Fruit fly (Drosophila melanogaster) whole organism, embryonic: Measurements from ENCODE around the gene CG5853.

ENCODE experiments used
- Adf1 ChIP-seq: fragments of 200-800 bp; sonication (Bioruptor generic); IDR thresholded peaks from 2 replicates; pipeline ENCODE4 v1.3.6; 2022; ENCODE audit warnings: missing biosample characterization, missing genetic modification characterization
- BEAF-32 ChIP-seq: fragments of 200-800 bp; sonication (Bioruptor generic); optimal IDR thresholded peaks from 3 replicates; lab custom pipeline; 2017; ENCODE audit warnings: missing biosample characterization, missing genetic modification characterization, mild to moderate bottlenecking, moderate library complexity, missing genetic modification reagents
- Bteb2 ChIP-seq: fragments of 200-800 bp; sonication (Bioruptor generic); optimal IDR thresholded peaks from 2 replicates; lab custom pipeline; 2016; ENCODE audit warnings: missing biosample characterization, missing genetic modification characterization
- CG10321 ChIP-seq: fragments of 200-800 bp; sonication (Bioruptor generic); IDR thresholded peaks from 2 replicates; pipeline ENCODE4 v1.3.6; 2022; ENCODE audit warnings: missing biosample characterization, missing genetic modification characterization
- CG10979 ChIP-seq: fragments of 200-800 bp; sonication (Bioruptor generic); optimal IDR thresholded peaks from 2 replicates; lab custom pipeline; 2018; ENCODE audit warnings: missing biosample characterization, mild to moderate bottlenecking, missing genetic modification characterization, moderate library complexity
- CG11504 ChIP-seq: fragments of 200-800 bp; sonication (Bioruptor generic); optimal IDR thresholded peaks from 3 replicates; lab custom pipeline; 2019; ENCODE audit warnings: missing biosample characterization, mild to moderate bottlenecking, missing genetic modification characterization, moderate library complexity
- CG11723 ChIP-seq: fragments of 200-800 bp; sonication (Bioruptor generic); optimal IDR thresholded peaks from 2 replicates; lab custom pipeline; 2017; ENCODE audit warnings: missing biosample characterization, mild to moderate bottlenecking, missing genetic modification characterization
- CG1233 ChIP-seq: fragments of 200-800 bp; sonication (Bioruptor generic); optimal IDR thresholded peaks from 4 replicates; lab custom pipeline; 2018; ENCODE audit warnings: missing biosample characterization, mild to moderate bottlenecking, missing genetic modification characterization
- CG13624 ChIP-seq: fragments of 200-800 bp; sonication (Bioruptor generic); optimal IDR thresholded peaks from 2 replicates; lab custom pipeline; 2016; ENCODE audit warnings: missing biosample characterization, missing genetic modification characterization
- CG15269 ChIP-seq: fragments of 200-800 bp; sonication (Bioruptor generic); optimal IDR thresholded peaks from 2 replicates; lab custom pipeline; 2018; ENCODE audit warnings: missing biosample characterization, mild to moderate bottlenecking, missing genetic modification characterization, moderate library complexity
- CG18476 ChIP-seq: fragments of 200-800 bp; sonication (Bioruptor generic); optimal IDR thresholded peaks from 2 replicates; lab custom pipeline; 2016; ENCODE audit warnings: missing biosample characterization, mild to moderate bottlenecking, missing genetic modification characterization
- CG2120 ChIP-seq: fragments of 200-800 bp; sonication (Bioruptor generic); optimal IDR thresholded peaks from 3 replicates; lab custom pipeline; 2016; ENCODE audit warnings: missing biosample characterization, missing genetic modification characterization
- CG2875 ChIP-seq: fragments of 200-800 bp; sonication (Bioruptor generic); optimal IDR thresholded peaks from 2 replicates; lab custom pipeline; 2017; ENCODE audit warnings: missing biosample characterization, mild to moderate bottlenecking, missing genetic modification characterization, missing genetic modification reagents
- CG3163 ChIP-seq: fragments of 200-800 bp; sonication (Bioruptor generic); optimal IDR thresholded peaks from 3 replicates; lab custom pipeline; 2016; ENCODE audit warnings: missing biosample characterization, missing genetic modification characterization
- CG3847 ChIP-seq: fragments of 200-800 bp; sonication (Bioruptor generic); IDR thresholded peaks from 2 replicates; pipeline ENCODE4 v1.3.6; 2022; ENCODE audit warnings: missing biosample characterization, missing genetic modification characterization
- CG7556 ChIP-seq: fragments of 200-800 bp; sonication (Bioruptor generic); optimal IDR thresholded peaks from 2 replicates; lab custom pipeline; 2017; ENCODE audit warnings: missing biosample characterization, mild to moderate bottlenecking, missing genetic modification characterization
- CG8765 ChIP-seq: fragments of 200-800 bp; sonication (Bioruptor generic); IDR thresholded peaks from 2 replicates; pipeline ENCODE4 v1.3.6; 2022; ENCODE audit warnings: missing biosample characterization, missing genetic modification characterization
- D19A ChIP-seq: fragments of 200-800 bp; optimal IDR thresholded peaks from 3 replicates; lab custom pipeline; 2019; ENCODE audit warnings: missing biosample characterization, mild to moderate bottlenecking, missing genetic modification characterization, moderate library complexity
- D19B ChIP-seq: fragments of 200-800 bp; sonication (Bioruptor generic); optimal IDR thresholded peaks from 2 replicates; lab custom pipeline; 2017; ENCODE audit warnings: missing biosample characterization, mild to moderate bottlenecking, missing genetic modification characterization
- E2f2 ChIP-seq: fragments of 200-800 bp; sonication (Bioruptor generic); IDR thresholded peaks from 2 replicates; pipeline ENCODE4 v1.3.6; 2022; ENCODE audit warnings: missing biosample characterization, missing genetic modification characterization
- HLH4C ChIP-seq: fragments of 200-800 bp; sonication (Bioruptor generic); IDR thresholded peaks from 3 replicates; pipeline ENCODE4 v1.3.6; 2022; ENCODE audit warnings: missing biosample characterization, missing genetic modification characterization; ENCODE audit not compliant: partially characterized antibody
- HmgD ChIP-seq: fragments of 200-800 bp; sonication (Bioruptor generic); optimal IDR thresholded peaks from 3 replicates; lab custom pipeline; 2016; ENCODE audit warnings: missing biosample characterization, missing genetic modification characterization
- Kr ChIP-seq: fragments of 200-800 bp; sonication (Bioruptor generic); optimal IDR thresholded peaks from 2 replicates; lab custom pipeline; 2017; ENCODE audit warnings: missing biosample characterization, mild to moderate bottlenecking, missing genetic modification characterization
- Myb ChIP-seq: fragments of 200-800 bp; sonication (Bioruptor generic); optimal IDR thresholded peaks from 2 replicates; lab custom pipeline; 2016; ENCODE audit warnings: missing biosample characterization, missing genetic modification characterization
- Poxn ChIP-seq: fragments of 200-800 bp; sonication (Bioruptor generic); IDR thresholded peaks from 2 replicates; pipeline ENCODE4 v1.3.6; 2022; ENCODE audit warnings: missing biosample characterization, missing genetic modification characterization
- Rfx ChIP-seq: fragments of 200-800 bp; sonication (Bioruptor generic); IDR thresholded peaks from 2 replicates; pipeline ENCODE4 v1.3.6; 2022; ENCODE audit warnings: missing biosample characterization, missing genetic modification characterization
- Rx ChIP-seq: fragments of 200-800 bp; sonication (Bioruptor generic); IDR thresholded peaks from 2 replicates; pipeline ENCODE4 v1.3.6; 2022; ENCODE audit warnings: missing biosample characterization, missing genetic modification characterization
- Sry-β ChIP-seq: fragments of 200-800 bp; sonication (Bioruptor generic); optimal IDR thresholded peaks from 2 replicates; lab custom pipeline; 2018; ENCODE audit warnings: missing biosample characterization, mild to moderate bottlenecking, missing genetic modification characterization, moderate library complexity
- Ssrp ChIP-seq: fragments of 200-800 bp; sonication (Bioruptor generic); optimal IDR thresholded peaks from 2 replicates; lab custom pipeline; 2018; ENCODE audit warnings: missing biosample characterization, mild to moderate bottlenecking, missing genetic modification characterization, moderate library complexity
- Taf1 ChIP-seq: fragments of 200-800 bp; sonication (Bioruptor generic); IDR thresholded peaks from 2 replicates; pipeline ENCODE4 v1.3.6; 2022; ENCODE audit warnings: missing biosample characterization, missing genetic modification characterization
- bigmax ChIP-seq: fragments of 200-800 bp; sonication (Bioruptor generic); optimal IDR thresholded peaks from 2 replicates; lab custom pipeline; 2018; ENCODE audit warnings: missing biosample characterization, mild to moderate bottlenecking, missing genetic modification characterization
- btn ChIP-seq: fragments of 200-800 bp; sonication (Bioruptor generic); optimal IDR thresholded peaks from 2 replicates; lab custom pipeline; 2016; ENCODE audit warnings: missing biosample characterization, missing genetic modification characterization
- chinmo ChIP-seq: fragments of 200-800 bp; sonication (Bioruptor generic); IDR thresholded peaks from 4 replicates; pipeline ENCODE4 v1.3.6; 2022; ENCODE audit warnings: missing biosample characterization, missing genetic modification characterization; ENCODE audit not compliant: partially characterized antibody
- chn ChIP-seq: fragments of 200-800 bp; sonication (Bioruptor generic); optimal IDR thresholded peaks from 2 replicates; lab custom pipeline; 2016; ENCODE audit warnings: missing biosample characterization, missing genetic modification characterization
- danr ChIP-seq: fragments of 200-800 bp; sonication (Bioruptor generic); IDR thresholded peaks from 2 replicates; pipeline ENCODE4 v1.3.6; 2022; ENCODE audit warnings: missing biosample characterization, missing genetic modification characterization
- gce ChIP-seq: fragments of 200-800 bp; sonication (Bioruptor generic); IDR thresholded peaks from 3 replicates; pipeline ENCODE4 v1.3.6; 2022; ENCODE audit warnings: missing biosample characterization, missing genetic modification characterization
- gsb ChIP-seq: fragments of 200-800 bp; sonication (Bioruptor generic); IDR thresholded peaks from 2 replicates; pipeline ENCODE4 v1.3.6; 2022; ENCODE audit warnings: missing biosample characterization, missing genetic modification characterization
- gsb-n ChIP-seq: fragments of 200-800 bp; sonication (Bioruptor generic); optimal IDR thresholded peaks from 3 replicates; lab custom pipeline; 2018; ENCODE audit warnings: missing biosample characterization, mild to moderate bottlenecking, missing genetic modification characterization
- gt ChIP-seq: fragments of 200-800 bp; sonication (Bioruptor generic); IDR thresholded peaks from 2 replicates; pipeline ENCODE4 v1.3.6; 2022; ENCODE audit warnings: missing biosample characterization, missing genetic modification characterization
- hth ChIP-seq: fragments of >200 bp; optimal IDR thresholded peaks from 2 replicates; lab custom pipeline; 2017; ENCODE audit warnings: inconsistent platforms
- mam ChIP-seq: fragments of 200-800 bp; sonication (Bioruptor generic); optimal IDR thresholded peaks from 3 replicates; lab custom pipeline; 2016; ENCODE audit warnings: missing biosample characterization, missing genetic modification characterization
- nerfin-1 ChIP-seq: fragments of 200-800 bp; sonication (Bioruptor generic); optimal IDR thresholded peaks from 3 replicates; lab custom pipeline; 2019; ENCODE audit warnings: missing biosample characterization, mild to moderate bottlenecking, missing genetic modification characterization, moderate library complexity
- nerfin-2 ChIP-seq: fragments of 200-800 bp; sonication (Bioruptor generic); IDR thresholded peaks from 2 replicates; pipeline ENCODE4 v1.3.6; 2022; ENCODE audit warnings: missing biosample characterization, missing genetic modification characterization; ENCODE audit not compliant: partially characterized antibody
- sima ChIP-seq: fragments of 200-800 bp; sonication (Bioruptor generic); optimal IDR thresholded peaks from 2 replicates; lab custom pipeline; 2016; ENCODE audit warnings: missing biosample characterization, missing genetic modification characterization
- sr ChIP-seq: fragments of 200-800 bp; sonication (Bioruptor generic); IDR thresholded peaks from 3 replicates; pipeline ENCODE4 v1.3.6; 2022; ENCODE audit warnings: missing biosample characterization, missing genetic modification characterization
- tap ChIP-seq: fragments of 200-800 bp; optimal IDR thresholded peaks from 3 replicates; lab custom pipeline; 2019; ENCODE audit warnings: missing biosample characterization, mild to moderate bottlenecking, missing genetic modification characterization, moderate library complexity
- trh ChIP-seq: fragments of 200-800 bp; sonication (Bioruptor generic); optimal IDR thresholded peaks from 2 replicates; lab custom pipeline; 2016; ENCODE audit warnings: missing biosample characterization, missing genetic modification characterization
- ttk ChIP-seq: fragments of 200-800 bp; sonication (Bioruptor generic); IDR thresholded peaks from 2 replicates; pipeline ENCODE4 v2.1.2; 2022; ENCODE audit warnings: missing biosample characterization, missing genetic modification characterization
- zf30C ChIP-seq: fragments of 200-800 bp; sonication (Bioruptor generic); optimal IDR thresholded peaks from 3 replicates; lab custom pipeline; 2018; ENCODE audit warnings: missing biosample characterization, mild to moderate bottlenecking, missing genetic modification characterization
- zfh2 ChIP-seq: fragments of 200-800 bp; sonication (Bioruptor generic); optimal IDR thresholded peaks from 2 replicates; lab custom pipeline; 2016; ENCODE audit warnings: missing biosample characterization, missing genetic modification characterization

CG5853 gene

DNA sequence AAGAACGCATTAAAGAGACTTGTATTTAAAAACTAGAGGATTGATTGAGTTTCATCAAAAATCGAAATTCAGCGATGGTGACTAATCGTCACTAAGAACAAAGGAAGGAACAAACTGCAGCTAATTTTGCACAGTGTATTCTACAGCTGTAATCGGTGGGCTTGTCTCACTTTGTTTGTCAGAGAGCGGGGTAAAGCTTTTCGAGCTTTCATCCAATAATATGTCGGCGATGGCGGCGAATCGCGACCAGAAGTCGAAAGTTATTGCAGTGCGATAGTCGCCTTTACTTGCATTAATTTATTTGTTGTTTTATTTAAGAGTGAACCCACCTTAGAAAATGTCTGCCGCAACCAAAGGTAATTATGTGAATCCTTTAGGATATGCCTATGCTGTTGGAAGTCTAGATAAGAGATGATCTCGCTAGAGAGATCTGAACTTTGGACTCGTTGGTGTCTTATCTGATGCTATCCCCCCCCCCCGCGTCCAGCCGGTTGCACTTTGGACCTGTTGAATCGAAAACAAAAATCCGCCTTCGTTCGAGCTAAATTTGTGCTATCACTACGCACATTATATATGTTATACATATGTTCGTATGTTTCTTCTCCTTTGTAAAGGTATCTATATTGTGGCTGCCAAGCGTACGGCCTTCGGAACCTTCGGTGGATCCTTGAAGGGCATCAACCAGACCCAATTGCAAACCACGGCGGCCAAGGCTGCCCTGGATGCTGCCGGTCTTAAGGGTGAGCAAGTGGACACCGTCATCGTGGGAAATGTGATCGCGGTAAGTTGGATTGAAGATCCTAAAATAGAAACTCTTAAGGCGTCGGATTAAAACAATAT is 32.2 kb downstream of the CG5853 start, which contains the start of gene yip2 (continued):
- TF ChIP-seq Kr (GFP tag; lab: Kevin White, UChicago) (no peak), HmgD (no peak), CG2120 (peak; percentile 83), nerfin-2 (no peak), CG3847 (GFP tag; lab: Robert Waterston, UW) (peak; percentile 42; the same call in 1 of the 2 replicates), tap (tag; lab: Kevin White, UChicago) (peak; percentile 48), gt (GFP tag; lab: Robert Waterston, UW) (no peak), chn (peak; percentile 34), CG3163 (peak; percentile 48), sr (GFP tag; lab: Robert Waterston, UW) (no peak), CG13624 (GFP tag; lab: Kevin White, UChicago) (peak; percentile 37), CG10321 (GFP tag; lab: Robert Waterston, UW) (peak; percentile 42; the same call in 1 of the 2 replicates), gsb-n (tag; lab: Kevin White, UChicago) (no peak), HLH4C (GFP tag; lab: Robert Waterston, UW) (no peak), CG8765 (GFP tag; lab: Robert Waterston, UW) (no peak), bigmax (GFP tag; lab: Kevin White, UChicago) (no peak), Taf1 (GFP tag; lab: Robert Waterston, UW) (0 out of 2 replicates have a peak, but pooled peaks have one; percentile 6), gsb (no peak), CG2875 (GFP tag; lab: Kevin White, UChicago) (peak; percentile 26), trh (GFP tag; lab: Kevin White, UChicago) (no peak), Myb (GFP tag; lab: Kevin White, UChicago) (peak; percentile 32), Rx (GFP tag; lab: Robert Waterston, UW) (no peak), zf30C (GFP tag; lab: Kevin White, UChicago) (peak; percentile 88), nerfin-1 (tag; lab: Kevin White, UChicago) (peak; percentile 3), chinmo (GFP tag; lab: Robert Waterston, UW) (peak; percentile 94), sima (GFP tag; lab: Kevin White, UChicago) (no peak), danr (no peak), Rfx (GFP tag; lab: Robert Waterston, UW) (peak; percentile 81), CG10979 (peak; percentile 34), CG15269 (tag; lab: Kevin White, UChicago) (peak; percentile 72), hth (no peak), btn (GFP tag; lab: Kevin White, UChicago) (no peak), Sry-β (GFP tag; lab: Kevin White, UChicago) (no peak), CG11504 (peak; percentile 68), CG11723 (peak; percentile 33), Adf1 (GFP tag; lab: Robert Waterston, UW) (peak; percentile 38; the same call in 1 of the 2 replicates), BEAF-32 (peak; percentile 2), Bteb2 (peak; percentile 13), E2f2 (GFP tag; lab: Robert Waterston, UW) (peak; percentile 49; the same call in 1 of the 2 replicates), gce (GFP tag; lab: Robert Waterston, UW) (peak; percentile 64; the same call in 1 of the 3 replicates), CG7556 (peak; percentile 65), Poxn (GFP tag; lab: Robert Waterston, UW) (no peak), CG1233 (no peak), D19A (tag; lab: Kevin White, UChicago) (peak; percentile 40), mam (GFP tag; lab: Kevin White, UChicago) (peak; percentile 52), Ssrp (peak; percentile 29), D19B (GFP tag; lab: Kevin White, UChicago) (peak; percentile 40), ttk (GFP tag; lab: Robert Waterston, UW) (peak; percentile 57), CG18476 (GFP tag; lab: Kevin White, UChicago) (no peak), zfh2 (peak; percentile 67)
